Fruit fly (Drosophila melanogaster) whole organism, embryonic: ENCODE results near the gene CG12012.
A peak's percentile ranks its signal among the peaks of the same experiment; 100 is the strongest.

Source experiments
- Bgb ChIP-seq: fragments of 200-800 bp; sonication (Bioruptor generic); IDR thresholded peaks from 2 replicates; pipeline ENCODE4 v1.3.6; 2022; ENCODE audit warnings: missing biosample characterization, missing genetic modification characterization; ENCODE audit not compliant: partially characterized antibody
- CG10543 ChIP-seq: fragments of 200-800 bp; sonication (Bioruptor generic); optimal IDR thresholded peaks from 3 replicates; lab custom pipeline; 2017; ENCODE audit warnings: missing biosample characterization, mild to moderate bottlenecking, missing genetic modification characterization, moderate library complexity
- CG11085 ChIP-seq: fragments of 200-800 bp; sonication (Bioruptor generic); IDR thresholded peaks from 2 replicates; pipeline ENCODE4 v1.3.6; 2022; ENCODE audit warnings: missing biosample characterization, missing genetic modification characterization
- CG12071 ChIP-seq: fragments of 200-800 bp; sonication (Bioruptor generic); optimal IDR thresholded peaks from 3 replicates; lab custom pipeline; 2018; ENCODE audit warnings: missing biosample characterization, mild to moderate bottlenecking, missing genetic modification characterization
- CG12942 ChIP-seq: fragments of 200-800 bp; sonication (Bioruptor generic); optimal IDR thresholded peaks from 3 replicates; lab custom pipeline; 2016; ENCODE audit warnings: missing biosample characterization, missing genetic modification characterization
- CG17328 ChIP-seq: fragments of 200-800 bp; sonication (Bioruptor generic); IDR thresholded peaks from 2 replicates; pipeline ENCODE4 v1.3.6; 2022; ENCODE audit warnings: missing biosample characterization, missing genetic modification characterization
- CG2120 ChIP-seq: fragments of 200-800 bp; sonication (Bioruptor generic); optimal IDR thresholded peaks from 3 replicates; lab custom pipeline; 2016; ENCODE audit warnings: missing biosample characterization, missing genetic modification characterization
- CG2712 ChIP-seq: fragments of 200-800 bp; optimal IDR thresholded peaks from 3 replicates; lab custom pipeline; 2019; ENCODE audit warnings: missing biosample characterization, mild to moderate bottlenecking, missing genetic modification characterization, moderate library complexity
- CG30403 ChIP-seq: fragments of 200-800 bp; sonication (Bioruptor generic); optimal IDR thresholded peaks from 3 replicates; lab custom pipeline; 2016; ENCODE audit warnings: missing biosample characterization, missing genetic modification characterization
- CG31365 ChIP-seq: fragments of 200-800 bp; sonication (Bioruptor generic); optimal IDR thresholded peaks from 2 replicates; lab custom pipeline; 2018; ENCODE audit warnings: missing biosample characterization, mild to moderate bottlenecking, missing genetic modification characterization
- CG3281 ChIP-seq: fragments of 200-800 bp; sonication (Bioruptor generic); optimal IDR thresholded peaks from 3 replicates; lab custom pipeline; 2017; ENCODE audit warnings: missing biosample characterization, mild to moderate bottlenecking, missing genetic modification characterization
- CG34376 ChIP-seq: fragments of 200-800 bp; sonication (Bioruptor generic); optimal IDR thresholded peaks from 2 replicates; lab custom pipeline; 2018; ENCODE audit warnings: missing biosample characterization, mild to moderate bottlenecking, missing genetic modification characterization
- CG4707 ChIP-seq: fragments of 200-800 bp; sonication (Bioruptor generic); optimal IDR thresholded peaks from 2 replicates; lab custom pipeline; 2018; ENCODE audit warnings: missing biosample characterization, mild to moderate bottlenecking, missing genetic modification characterization, moderate library complexity
- CG7839 ChIP-seq: fragments of 200-800 bp; sonication (Bioruptor generic); optimal IDR thresholded peaks from 3 replicates; lab custom pipeline; 2018; ENCODE audit warnings: missing biosample characterization, mild to moderate bottlenecking, missing genetic modification characterization, moderate library complexity
- CG7987 ChIP-seq: fragments of 200-800 bp; sonication (Bioruptor generic); optimal IDR thresholded peaks from 2 replicates; lab custom pipeline; 2018; ENCODE audit warnings: missing biosample characterization, mild to moderate bottlenecking, missing genetic modification characterization, moderate library complexity
- CG8281 ChIP-seq: fragments of 200-800 bp; sonication (Bioruptor generic); optimal IDR thresholded peaks from 2 replicates; lab custom pipeline; 2018; ENCODE audit warnings: missing biosample characterization, mild to moderate bottlenecking, missing genetic modification characterization, moderate library complexity
- CG9437 ChIP-seq: fragments of 200-800 bp; sonication (Bioruptor generic); optimal IDR thresholded peaks from 2 replicates; lab custom pipeline; 2018; ENCODE audit warnings: missing biosample characterization, mild to moderate bottlenecking, missing genetic modification characterization
- CG9817 ChIP-seq: fragments of 200-800 bp; sonication (Bioruptor generic); optimal IDR thresholded peaks from 2 replicates; lab custom pipeline; 2018; ENCODE audit warnings: missing biosample characterization, mild to moderate bottlenecking, missing genetic modification characterization, moderate library complexity
- Chrac-16 ChIP-seq: fragments of 200-800 bp; sonication (Bioruptor generic); optimal IDR thresholded peaks from 3 replicates; lab custom pipeline; 2016; ENCODE audit warnings: missing biosample characterization, missing genetic modification characterization
- Dip2 ChIP-seq: fragments of 200-800 bp; sonication (Bioruptor generic); IDR thresholded peaks from 2 replicates; pipeline ENCODE4 v1.3.6; 2022; ENCODE audit warnings: missing biosample characterization, missing genetic modification characterization
- Dref ChIP-seq: fragments of 200-800 bp; sonication (Bioruptor generic); IDR thresholded peaks from 2 replicates; pipeline ENCODE4 v1.3.6; 2022; ENCODE audit warnings: missing biosample characterization, missing genetic modification characterization
- Ets65A ChIP-seq: fragments of 200-800 bp; sonication (Bioruptor generic); peaks from one replicate; lab custom pipeline; 2016; ENCODE audit warnings: missing biosample characterization, missing genetic modification characterization
- HHEX ChIP-seq: fragments of 200-800 bp; sonication (Bioruptor generic); optimal IDR thresholded peaks from 3 replicates; lab custom pipeline; 2017; ENCODE audit warnings: missing biosample characterization, mild to moderate bottlenecking, missing genetic modification characterization, missing genetic modification reagents
- HLH4C ChIP-seq: fragments of 200-800 bp; sonication (Bioruptor generic); IDR thresholded peaks from 3 replicates; pipeline ENCODE4 v1.3.6; 2022; ENCODE audit warnings: missing biosample characterization, missing genetic modification characterization; ENCODE audit not compliant: partially characterized antibody
- Hr3 ChIP-seq: fragments of 200-800 bp; sonication (Bioruptor generic); optimal IDR thresholded peaks from 3 replicates; lab custom pipeline; 2016; ENCODE audit warnings: missing biosample characterization, missing genetic modification characterization
- Kr ChIP-seq: fragments of 200-800 bp; sonication (Bioruptor generic); optimal IDR thresholded peaks from 2 replicates; lab custom pipeline; 2017; ENCODE audit warnings: missing biosample characterization, mild to moderate bottlenecking, missing genetic modification characterization
- MESR4 ChIP-seq: fragments of 200-800 bp; sonication (Bioruptor generic); optimal IDR thresholded peaks from 2 replicates; lab custom pipeline; 2018; ENCODE audit warnings: missing biosample characterization, mild to moderate bottlenecking, missing genetic modification characterization, moderate library complexity
- Myb ChIP-seq: fragments of 200-800 bp; sonication (Bioruptor generic); optimal IDR thresholded peaks from 2 replicates; lab custom pipeline; 2016; ENCODE audit warnings: missing biosample characterization, missing genetic modification characterization
- NC2α ChIP-seq: fragments of 200-800 bp; sonication (Bioruptor generic); optimal IDR thresholded peaks from 2 replicates; lab custom pipeline; 2016; ENCODE audit warnings: missing biosample characterization, missing genetic modification characterization
- Nf-YB ChIP-seq: fragments of 200-800 bp; sonication (Bioruptor generic); optimal IDR thresholded peaks from 3 replicates; lab custom pipeline; 2019; ENCODE audit warnings: missing biosample characterization, mild to moderate bottlenecking, missing genetic modification characterization, moderate library complexity
- aop ChIP-seq: fragments of 200-800 bp; sonication (Bioruptor generic); IDR thresholded peaks from 2 replicates; pipeline ENCODE4 v1.3.6; 2022; ENCODE audit warnings: missing biosample characterization, missing genetic modification characterization
- bowl ChIP-seq: fragments of 200-800 bp; sonication (Bioruptor generic); IDR thresholded peaks from 2 replicates; pipeline ENCODE4 v1.3.6; 2022; ENCODE audit warnings: missing biosample characterization, missing genetic modification characterization
- da ChIP-seq: fragments of 200-800 bp; sonication (Bioruptor generic); optimal IDR thresholded peaks from 2 replicates; lab custom pipeline; 2016; ENCODE audit warnings: missing biosample characterization, missing genetic modification characterization
- dm ChIP-seq: fragments of 200-800 bp; sonication (Bioruptor generic); optimal IDR thresholded peaks from 3 replicates; lab custom pipeline; 2016; ENCODE audit warnings: missing biosample characterization, missing genetic modification characterization
- dmrt99B ChIP-seq: fragments of 200-800 bp; sonication (Bioruptor generic); optimal IDR thresholded peaks from 2 replicates; lab custom pipeline; 2018; ENCODE audit warnings: missing biosample characterization, mild to moderate bottlenecking, missing genetic modification characterization, moderate library complexity
- ems ChIP-seq: fragments of 200-800 bp; sonication (Bioruptor generic); optimal IDR thresholded peaks from 3 replicates; lab custom pipeline; 2016; ENCODE audit warnings: missing biosample characterization, missing genetic modification characterization
- esg ChIP-seq: fragments of 200-800 bp; sonication (Bioruptor generic); conservative IDR thresholded peaks from 2 replicates; pipeline ENCODE4 v1.3.6; 2022; ENCODE audit warnings: missing biosample characterization, missing genetic modification characterization
- eyg ChIP-seq: fragments of 200-800 bp; sonication (Bioruptor generic); optimal IDR thresholded peaks from 3 replicates; lab custom pipeline; 2016; ENCODE audit warnings: missing biosample characterization, missing genetic modification characterization
- hth ChIP-seq: fragments of >200 bp; optimal IDR thresholded peaks from 2 replicates; lab custom pipeline; 2017; ENCODE audit warnings: inconsistent platforms
- lmd ChIP-seq: fragments of 200-800 bp; sonication (Bioruptor generic); IDR thresholded peaks from 2 replicates; pipeline ENCODE4 v1.3.6; 2022; ENCODE audit warnings: missing biosample characterization, missing genetic modification characterization
- luna ChIP-seq: fragments of 200-800 bp; sonication (Bioruptor generic); optimal IDR thresholded peaks from 2 replicates; lab custom pipeline; 2016; ENCODE audit warnings: missing biosample characterization, missing genetic modification characterization
- nau ChIP-seq: fragments of 200-800 bp; sonication (Bioruptor generic); optimal IDR thresholded peaks from 3 replicates; lab custom pipeline; 2017; ENCODE audit warnings: missing biosample characterization, mild to moderate bottlenecking, missing genetic modification characterization, missing genetic modification reagents
- nerfin-2 ChIP-seq: fragments of 200-800 bp; sonication (Bioruptor generic); IDR thresholded peaks from 2 replicates; pipeline ENCODE4 v1.3.6; 2022; ENCODE audit warnings: missing biosample characterization, missing genetic modification characterization; ENCODE audit not compliant: partially characterized antibody
- oc ChIP-seq: fragments of 200-800 bp; sonication (Bioruptor generic); optimal IDR thresholded peaks from 2 replicates; lab custom pipeline; 2018; ENCODE audit warnings: missing biosample characterization, mild to moderate bottlenecking, missing genetic modification characterization, moderate library complexity
- pho ChIP-seq: fragments of 200-800 bp; sonication (Bioruptor generic); optimal IDR thresholded peaks from 2 replicates; lab custom pipeline; 2016; ENCODE audit warnings: missing biosample characterization, missing genetic modification characterization
- pros ChIP-seq: fragments of 200-800 bp; sonication (Bioruptor generic); optimal IDR thresholded peaks from 3 replicates; lab custom pipeline; 2019; ENCODE audit warnings: missing biosample characterization, mild to moderate bottlenecking, missing genetic modification characterization, moderate library complexity
- ranshi ChIP-seq: fragments of 200-800 bp; sonication (Bioruptor generic); IDR thresholded peaks from 2 replicates; pipeline ENCODE4 v1.3.6; 2022; ENCODE audit warnings: missing biosample characterization, missing genetic modification characterization
- shn ChIP-seq: fragments of 200-800 bp; sonication (Bioruptor generic); optimal IDR thresholded peaks from 3 replicates; lab custom pipeline; 2016; ENCODE audit warnings: missing biosample characterization, missing genetic modification characterization
- stc ChIP-seq: fragments of 200-800 bp; sonication (Bioruptor generic); IDR thresholded peaks from 2 replicates; pipeline ENCODE4 v1.3.6; 2022; ENCODE audit warnings: missing biosample characterization, missing genetic modification characterization
- tna ChIP-seq: fragments of 200-800 bp; sonication (Bioruptor generic); IDR thresholded peaks from 2 replicates; pipeline ENCODE4 v1.3.6; 2022; ENCODE audit warnings: missing biosample characterization, missing genetic modification characterization; ENCODE audit not compliant: partially characterized antibody
- ttk ChIP-seq: fragments of 200-800 bp; sonication (Bioruptor generic); IDR thresholded peaks from 2 replicates; pipeline ENCODE4 v2.1.2; 2022; ENCODE audit warnings: missing biosample characterization, missing genetic modification characterization
- twi ChIP-seq: fragments of 200-800 bp; optimal IDR thresholded peaks from 2 replicates; lab custom pipeline; 2019; ENCODE audit warnings: missing biosample characterization, mild to moderate bottlenecking, missing genetic modification characterization, moderate library complexity

CG12012 gene

dm6 chr3L:3396056-3396455 is 19.5 kb downstream of the CG12012 start (continued):
- peak; percentile 76 for TF ChIP-seq ems (GFP tag; lab: Kevin White, UChicago)
- TF ChIP-seq CG17328 (GFP tag; lab: Robert Waterston, UW), result peak; percentile 95
- TF ChIP-seq nerfin-2 (GFP tag; lab: Robert Waterston, UW), result no peak
- TF ChIP-seq CG4707 (GFP tag; lab: Kevin White, UChicago), result peak; percentile 83
- no peak for TF ChIP-seq hth
- TF ChIP-seq tna (GFP tag; lab: Robert Waterston, UW), result no peak
- TF ChIP-seq CG10543, result peak; percentile 36
- no peak for TF ChIP-seq Dip2
- TF ChIP-seq nau, result peak; percentile 51
- TF ChIP-seq bowl (GFP tag; lab: Robert Waterston, UW), result no peak
- TF ChIP-seq da (GFP tag; lab: Kevin White, UChicago), result peak; percentile 71
- TF ChIP-seq Ets65A (GFP tag; lab: Kevin White, UChicago), result peak; percentile 94
- TF ChIP-seq HLH4C, result no peak
- peak; percentile 77 for TF ChIP-seq Nf-YB (GFP tag; lab: Kevin White, UChicago)
- peak; percentile 90 for TF ChIP-seq CG7839 (tag; lab: Kevin White, UChicago)
- TF ChIP-seq eyg (GFP tag; lab: Kevin White, UChicago), result peak; percentile 28
- peak; percentile 16 for TF ChIP-seq CG3281 (GFP tag; lab: Kevin White, UChicago)
- no peak for TF ChIP-seq Dref
- peak; percentile 77 for TF ChIP-seq lmd
- peak; percentile 29 for TF ChIP-seq CG31365 (tag; lab: Kevin White, UChicago)
- TF ChIP-seq oc (tag; lab: Kevin White, UChicago), result peak; percentile 93
- peak; percentile 71 for TF ChIP-seq CG9817 (tag; lab: Kevin White, UChicago)
- peak; percentile 64 for TF ChIP-seq stc (GFP tag; lab: Robert Waterston, UW)
- peak; percentile 82 for TF ChIP-seq CG30403
- TF ChIP-seq MESR4 (GFP tag; lab: Kevin White, UChicago), result no peak
- TF ChIP-seq CG34376 (GFP tag; lab: Kevin White, UChicago), result no peak
- peak; percentile 60 for TF ChIP-seq CG8281 (tag; lab: Kevin White, UChicago)
- TF ChIP-seq CG12942 (GFP tag; lab: Kevin White, UChicago), result peak; percentile 53
- TF ChIP-seq CG7987, result peak; percentile 21
- TF ChIP-seq pros, result no peak
- peak; percentile 89 for TF ChIP-seq dmrt99B
- peak; percentile 16 for TF ChIP-seq Myb (GFP tag; lab: Kevin White, UChicago)
- TF ChIP-seq luna, result no peak
- peak; percentile 74 for TF ChIP-seq NC2α (GFP tag; lab: Kevin White, UChicago)
- TF ChIP-seq twi (tag; lab: Kevin White, UChicago), result peak; percentile 90
- TF ChIP-seq shn (GFP tag; lab: Kevin White, UChicago), result peak; percentile 35
- TF ChIP-seq aop, result no peak
- TF ChIP-seq CG2120 (GFP tag; lab: Kevin White, UChicago), result no peak
- peak; percentile 84 for TF ChIP-seq Hr3
- no peak for TF ChIP-seq pho (GFP tag; lab: Kevin White, UChicago)
- peak; percentile 29 for TF ChIP-seq CG12071 (GFP tag; lab: Kevin White, UChicago)
- peak; percentile 63 for TF ChIP-seq esg (GFP tag; lab: Robert Waterston, UW)
- TF ChIP-seq Chrac-16 (GFP tag; lab: Kevin White, UChicago), result peak; percentile 88
- peak; percentile 77 for TF ChIP-seq Kr (GFP tag; lab: Kevin White, UChicago)
- TF ChIP-seq ttk (GFP tag; lab: Robert Waterston, UW), result peak; percentile 70
- peak; percentile 78 for TF ChIP-seq HHEX (GFP tag; lab: Kevin White, UChicago)
- peak; percentile 98 for TF ChIP-seq CG2712 (tag; lab: Kevin White, UChicago)
- peak; percentile 60 for TF ChIP-seq dm
- peak; percentile 80 for TF ChIP-seq ranshi (GFP tag; lab: Robert Waterston, UW)
- TF ChIP-seq CG9437 (GFP tag; lab: Kevin White, UChicago), result peak; percentile 75
- peak; percentile 42; the same call in 1 of the 2 replicates for TF ChIP-seq CG11085
- no peak for TF ChIP-seq Bgb (GFP tag; lab: Robert Waterston, UW)
